Worm (Caenorhabditis elegans) whole organism, L2 larva: ENCODE measurements around the gene unc-5.

Source experiments
- F13H6.1 ChIP-seq: sonication (generic microtip); optimal IDR thresholded peaks from 2 replicates; lab custom pipeline; 2016; ENCODE audit warnings: missing genetic modification characterization, missing compliant biosample characterization
- R02D3.7 ChIP-seq: fragments of 150-350 bp; optimal IDR thresholded peaks from 2 replicates; lab custom pipeline; 2014; ENCODE audit warnings: missing biosample characterization, missing genetic modification characterization
- ceh-82 ChIP-seq: fragments of 150-350 bp; optimal IDR thresholded peaks from 2 replicates; lab custom pipeline; 2014; ENCODE audit warnings: missing biosample characterization, missing genetic modification characterization
- crh-2 ChIP-seq: sonication (generic microtip); optimal IDR thresholded peaks from 2 replicates; lab custom pipeline; 2017; ENCODE audit warnings: missing biosample characterization, missing genetic modification characterization
- elt-1 ChIP-seq: fragments of 150-350 bp; optimal IDR thresholded peaks from 2 replicates; lab custom pipeline; 2014; ENCODE audit warnings: missing biosample characterization, missing genetic modification characterization
- nhr-23 ChIP-seq: fragments of 150-350 bp; optimal IDR thresholded peaks from 2 replicates; lab custom pipeline; 2014; ENCODE audit warnings: missing biosample characterization, missing genetic modification reagents, missing genetic modification characterization
- nhr-237 ChIP-seq: fragments of 150-350 bp; optimal IDR thresholded peaks from 2 replicates; lab custom pipeline; 2014; ENCODE audit warnings: missing biosample characterization, missing genetic modification characterization
- snpc-4 ChIP-seq: fragments of 150-350 bp; optimal IDR thresholded peaks from 2 replicates; lab custom pipeline; 2014; ENCODE audit warnings: missing biosample characterization, missing genetic modification characterization
- unc-62 ChIP-seq: fragments of 150-350 bp; optimal IDR thresholded peaks from 2 replicates; lab custom pipeline; 2014; ENCODE audit warnings: missing biosample characterization, missing genetic modification reagents, missing genetic modification characterization
- zag-1 ChIP-seq: fragments of 150-350 bp; optimal IDR thresholded peaks from 2 replicates; lab custom pipeline; 2014; ENCODE audit warnings: missing biosample characterization, missing genetic modification characterization
- ztf-11 ChIP-seq: sonication (generic microtip); optimal IDR thresholded peaks from 2 replicates; lab custom pipeline; 2017; ENCODE audit warnings: missing biosample characterization, missing genetic modification characterization

ce11 chrIV:5482231-5482630, 45.9 kb downstream of the unc-5 start, which contains the start of gene T11F8.12:
- TF ChIP-seq unc-62 (GFP tag; lab: Kevin White, UChicago) (no peak), ceh-82 (tag; lab: Kevin White, UChicago) (no peak), nhr-237 (tag; lab: Kevin White, UChicago) (no peak), snpc-4 (tag; lab: Kevin White, UChicago) (no peak), crh-2 (tag; lab: Kevin White, UChicago) (no peak), ztf-11 (no peak), R02D3.7 (tag; lab: Kevin White, UChicago) (no peak), F13H6.1 (tag; lab: Kevin White, UChicago) (no peak), nhr-23 (tag; lab: Kevin White, UChicago) (no peak), zag-1 (tag; lab: Kevin White, UChicago) (no peak), elt-1 (tag; lab: Kevin White, UChicago) (no peak)
